Worm (Caenorhabditis elegans) whole organism, L1 larva: ENCODE measurements around the gene twk-48.
A peak's percentile ranks its signal among the peaks of the same experiment; 100 is the strongest.

Source experiments
- C04F5.9 ChIP-seq: sonication (generic microtip); optimal IDR thresholded peaks from 2 replicates; lab custom pipeline; 2016; ENCODE audit warnings: missing genetic modification characterization, missing compliant biosample characterization
- C16A3.4 ChIP-seq: fragments of 150-350 bp; optimal IDR thresholded peaks from 2 replicates; lab custom pipeline; 2014; ENCODE audit warnings: missing biosample characterization, missing genetic modification characterization
- ama-1 ChIP-seq: fragments of 150-350 bp; optimal IDR thresholded peaks from 2 replicates; lab custom pipeline; 2014
- ceh-63 ChIP-seq: fragments of 200-800 bp; sonication (Bioruptor generic); optimal IDR thresholded peaks from 2 replicates; lab custom pipeline; 2018; ENCODE audit warnings: mild to moderate bottlenecking, missing genetic modification characterization, missing compliant biosample characterization
- ces-1 ChIP-seq: fragments of 150-350 bp; optimal IDR thresholded peaks from 2 replicates; lab custom pipeline; 2014; ENCODE audit warnings: missing biosample characterization, missing genetic modification reagents, missing genetic modification characterization
- dpl-1 ChIP-seq, 3 experiments: fragments of 150-350 bp in 2 of 3; sonication (generic microtip) in 1 of 3; optimal IDR thresholded peaks; 2 replicates each; lab custom pipeline; 2014 to 2017; ENCODE audit warnings: missing biosample characterization in 3 of 3, missing genetic modification characterization in 3 of 3, missing genetic modification reagents in 3 of 3
- dsc-1 ChIP-seq: sonication (generic microtip); optimal IDR thresholded peaks from 2 replicates; lab custom pipeline; 2016; ENCODE audit warnings: mild to moderate bottlenecking, missing genetic modification characterization, missing compliant biosample characterization
- efl-1 ChIP-seq, 4 experiments: fragments of 150-350 bp; optimal IDR thresholded peaks in 3 of 4; peaks in 1 of 4; 1 replicate in 1 of 4; 2 replicates in 3 of 4; lab custom pipeline; 2014; ENCODE audit warnings: missing biosample characterization in 2 of 4, missing genetic modification characterization in 2 of 4, missing genetic modification reagents in 2 of 4
- elt-2 ChIP-seq: sonication (generic microtip); optimal IDR thresholded peaks from 2 replicates; lab custom pipeline; 2016; ENCODE audit warnings: missing genetic modification characterization, mild to moderate bottlenecking, inconsistent platforms, missing compliant biosample characterization, missing genetic modification reagents
- fkh-4 ChIP-seq: sonication (generic microtip); optimal IDR thresholded peaks from 2 replicates; lab custom pipeline; 2016; ENCODE audit warnings: missing compliant biosample characterization, missing genetic modification characterization, borderline replicate concordance
- grh-1 ChIP-seq: fragments of 200-800 bp; sonication (Bioruptor generic); IDR thresholded peaks from 2 replicates; pipeline ENCODE4 v1.3.6; 2022; ENCODE audit warnings: missing genetic modification reagents, missing genetic modification characterization, missing compliant biosample characterization
- jun-1 ChIP-seq: fragments of 150-350 bp; optimal IDR thresholded peaks from 2 replicates; lab custom pipeline; 2014; ENCODE audit warnings: missing biosample characterization, missing genetic modification reagents, missing genetic modification characterization
- lin-13 ChIP-seq: fragments of 150-350 bp; optimal IDR thresholded peaks from 2 replicates; lab custom pipeline; 2014; ENCODE audit warnings: missing biosample characterization, missing genetic modification reagents, missing genetic modification characterization
- lin-39 ChIP-seq: fragments of 150-350 bp; optimal IDR thresholded peaks from 2 replicates; lab custom pipeline; 2014; ENCODE audit warnings: missing biosample characterization, missing genetic modification reagents, missing genetic modification characterization
- mdl-1 ChIP-seq, 2 experiments: fragments of 150-350 bp; optimal IDR thresholded peaks; 2 replicates each; lab custom pipeline; 2014 to 2017; ENCODE audit warnings: missing biosample characterization in 2 of 2, missing genetic modification characterization in 2 of 2, inconsistent platforms in 1 of 2
- mef-2 ChIP-seq: fragments of 150-350 bp; optimal IDR thresholded peaks from 2 replicates; lab custom pipeline; 2014; ENCODE audit warnings: missing biosample characterization, missing genetic modification characterization
- nhr-19 ChIP-seq: fragments of 200-800 bp; sonication (Bioruptor generic); conservative IDR thresholded peaks from 2 replicates; pipeline ENCODE4 v1.3.6; 2022; ENCODE audit warnings: missing genetic modification characterization, missing compliant biosample characterization
- nhr-20 ChIP-seq: sonication (generic microtip); optimal IDR thresholded peaks from 2 replicates; lab custom pipeline; 2016; ENCODE audit warnings: mild to moderate bottlenecking, missing genetic modification characterization, missing compliant biosample characterization
- nhr-47 ChIP-seq: sonication (generic microtip); optimal IDR thresholded peaks from 2 replicates; lab custom pipeline; 2016; ENCODE audit warnings: mild to moderate bottlenecking, missing genetic modification characterization, moderate library complexity, missing compliant biosample characterization
- nhr-71 ChIP-seq: sonication (generic microtip); optimal IDR thresholded peaks from 2 replicates; lab custom pipeline; 2016; ENCODE audit warnings: mild to moderate bottlenecking, missing genetic modification characterization, moderate library complexity, missing compliant biosample characterization
- nhr-76 ChIP-seq: sonication (generic microtip); optimal IDR thresholded peaks from 2 replicates; lab custom pipeline; 2017; ENCODE audit warnings: missing biosample characterization, missing genetic modification characterization
- nhr-85 ChIP-seq: sonication (generic microtip); peaks from one replicate; lab custom pipeline; 2016; ENCODE audit warnings: missing genetic modification characterization, inconsistent platforms, missing compliant biosample characterization
- nhr-90 ChIP-seq: sonication (generic microtip); optimal IDR thresholded peaks from 2 replicates; lab custom pipeline; 2016; ENCODE audit warnings: mild to moderate bottlenecking, missing genetic modification characterization, missing compliant biosample characterization; ENCODE audit not compliant: poor library complexity
- pag-3 ChIP-seq: sonication (generic microtip); optimal IDR thresholded peaks from 2 replicates; lab custom pipeline; 2017; ENCODE audit warnings: missing genetic modification characterization, mild to moderate bottlenecking, missing compliant biosample characterization, antibody characterized with exemption, borderline replicate concordance; ENCODE audit not compliant: insufficient read depth
- pax-3 ChIP-seq: fragments of 200-800 bp; sonication (Bioruptor generic); optimal IDR thresholded peaks from 2 replicates; lab custom pipeline; 2018; ENCODE audit warnings: mild to moderate bottlenecking, missing genetic modification characterization, moderate library complexity, missing compliant biosample characterization
- snpc-4 ChIP-seq: fragments of 150-350 bp; optimal IDR thresholded peaks from 2 replicates; lab custom pipeline; 2014; ENCODE audit warnings: missing biosample characterization, missing genetic modification characterization
- sox-4 ChIP-seq: sonication (generic microtip); optimal IDR thresholded peaks from 2 replicates; lab custom pipeline; 2016; ENCODE audit warnings: missing genetic modification characterization, missing compliant biosample characterization
- unc-62 ChIP-seq: fragments of 150-350 bp; optimal IDR thresholded peaks from 2 replicates; lab custom pipeline; 2014; ENCODE audit warnings: missing biosample characterization, missing genetic modification reagents, missing genetic modification characterization
- unc-98 ChIP-seq: fragments of 200-800 bp; sonication (Bioruptor generic); IDR thresholded peaks from 2 replicates; pipeline ENCODE4 v1.3.6; 2022; ENCODE audit warnings: missing genetic modification characterization, missing compliant biosample characterization
- zag-1 ChIP-seq: fragments of 150-350 bp; optimal IDR thresholded peaks from 2 replicates; lab custom pipeline; 2014; ENCODE audit warnings: missing biosample characterization, missing genetic modification characterization
- zip-4 ChIP-seq: fragments of 200-800 bp; sonication (Bioruptor generic); optimal IDR thresholded peaks from 2 replicates; lab custom pipeline; 2018; ENCODE audit warnings: mild to moderate bottlenecking, missing genetic modification characterization, moderate library complexity, missing compliant biosample characterization
- ztf-11 ChIP-seq, 2 experiments: sonication (generic microtip); optimal IDR thresholded peaks; 2 replicates each; lab custom pipeline; 2016 to 2017; ENCODE audit warnings: missing genetic modification characterization in 2 of 2, missing biosample characterization in 1 of 2, missing compliant biosample characterization in 1 of 2
- ztf-4 ChIP-seq: fragments of 150-350 bp; optimal IDR thresholded peaks from 2 replicates; lab custom pipeline; 2014; ENCODE audit warnings: missing biosample characterization, missing genetic modification characterization

Gene twk-48

ce11 chrIII:9818763-9819162 lies 41.8 kb upstream of the twk-48 start, which contains the start of gene panl-3 (continued):
- peak; percentile 79 for TF ChIP-seq C16A3.4 (tag; lab: Kevin White, UChicago)
- TF ChIP-seq nhr-90 (tag; lab: Kevin White, UChicago), result peak; percentile 61
- TF ChIP-seq efl-1 (optimal IDR thresholded peaks at IDR 0.05; lab: Kevin White, UChicago), result peak; percentile 60 to 69
- peak; percentile 71 to 96 for TF ChIP-seq efl-1 (GFP tag; optimal IDR thresholded peaks at IDR 0.05 in 1 of 2; lab: Kevin White, UChicago)
- no peak for TF ChIP-seq nhr-76
- peak; percentile 81 for TF ChIP-seq nhr-71 (tag; lab: Kevin White, UChicago)
- TF ChIP-seq mdl-1 (tag; optimal IDR thresholded peaks at IDR 0.05; lab: Kevin White, UChicago), result peak in 1 of 2 experiments; percentile 95

DNA sequence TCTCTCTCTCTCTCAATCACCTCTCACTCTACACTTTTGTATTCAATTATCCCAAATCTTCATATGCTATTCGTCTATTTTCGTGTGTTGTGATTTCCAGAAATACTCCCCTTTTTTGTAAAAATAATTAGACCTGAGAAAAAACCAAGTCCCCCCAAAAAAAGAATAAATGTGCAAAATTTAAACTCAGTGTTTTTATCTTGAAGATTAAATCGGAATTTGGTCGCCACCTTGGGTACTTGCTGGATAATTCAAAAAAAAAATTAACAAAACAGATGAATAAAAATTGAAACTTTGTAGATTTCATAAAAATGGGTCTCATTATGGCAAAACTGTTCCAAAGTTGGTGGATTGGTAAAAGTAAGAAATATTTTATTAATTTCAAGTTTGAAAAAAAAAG lies 37.6 kb upstream of the twk-48 start, which contains the start of gene arl-5:
Gene arl-5, plus strand, starts transcription at position 301 of the 400 bp plus-strand sequence.
- TF ChIP-seq ceh-63, result no peak
- no peak for TF ChIP-seq elt-2 (tag; lab: Kevin White, UChicago)
- TF ChIP-seq dpl-1 (GFP tag; optimal IDR thresholded peaks at IDR 0.05; lab: Kevin White, UChicago), result no peak
- TF ChIP-seq pax-3 (tag; lab: Kevin White, UChicago), result no peak
- TF ChIP-seq ama-1 (lab: Kevin White, UChicago), result no peak
- TF ChIP-seq nhr-20 (tag; lab: Kevin White, UChicago), result no peak
- no peak for TF ChIP-seq nhr-90 (tag; lab: Kevin White, UChicago)
- TF ChIP-seq ztf-11 (tag; optimal IDR thresholded peaks at IDR 0.05; lab: Kevin White, UChicago), result no peak
- TF ChIP-seq nhr-71 (tag; lab: Kevin White, UChicago), result no peak
- TF ChIP-seq ces-1, result no peak
- TF ChIP-seq zip-4 (GFP tag; lab: Kevin White, UChicago), result no peak
- TF ChIP-seq mef-2 (tag; lab: Kevin White, UChicago), result no peak
- no peak for TF ChIP-seq zag-1 (tag; lab: Kevin White, UChicago)
- no peak for TF ChIP-seq sox-4
- no peak for TF ChIP-seq C04F5.9 (tag; lab: Kevin White, UChicago)
- no peak for TF ChIP-seq snpc-4 (tag; lab: Kevin White, UChicago)
- TF ChIP-seq fkh-4 (tag; lab: Kevin White, UChicago), result no peak
- TF ChIP-seq unc-62 (GFP tag; lab: Kevin White, UChicago), result no peak
- TF ChIP-seq ztf-4 (tag; lab: Kevin White, UChicago), result no peak

DNA sequence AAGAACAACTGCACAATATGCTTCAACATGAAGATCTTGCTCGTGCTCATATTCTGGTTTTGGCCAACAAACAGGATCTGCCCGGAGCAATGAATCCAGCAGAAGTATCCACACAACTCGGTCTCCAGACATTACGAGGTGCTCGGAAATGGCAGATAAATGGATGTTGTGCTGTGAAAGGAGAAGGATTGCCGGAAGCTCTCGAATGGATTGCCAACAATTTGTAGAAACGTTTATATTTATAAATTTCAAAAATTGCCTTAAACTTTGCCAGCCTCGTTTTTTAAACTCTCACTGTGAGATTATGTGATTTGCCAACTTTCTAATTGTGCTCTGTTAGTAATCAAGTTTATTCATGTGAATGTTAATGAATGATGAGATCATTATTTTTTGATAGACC lies 36.8 kb upstream of the twk-48 start:
- TF ChIP-seq unc-98, result no peak
- no peak for TF ChIP-seq elt-2 (tag; lab: Kevin White, UChicago)
- no peak for TF ChIP-seq dsc-1
- peak; percentile 51 for TF ChIP-seq nhr-85 (tag; lab: Kevin White, UChicago)

DNA sequence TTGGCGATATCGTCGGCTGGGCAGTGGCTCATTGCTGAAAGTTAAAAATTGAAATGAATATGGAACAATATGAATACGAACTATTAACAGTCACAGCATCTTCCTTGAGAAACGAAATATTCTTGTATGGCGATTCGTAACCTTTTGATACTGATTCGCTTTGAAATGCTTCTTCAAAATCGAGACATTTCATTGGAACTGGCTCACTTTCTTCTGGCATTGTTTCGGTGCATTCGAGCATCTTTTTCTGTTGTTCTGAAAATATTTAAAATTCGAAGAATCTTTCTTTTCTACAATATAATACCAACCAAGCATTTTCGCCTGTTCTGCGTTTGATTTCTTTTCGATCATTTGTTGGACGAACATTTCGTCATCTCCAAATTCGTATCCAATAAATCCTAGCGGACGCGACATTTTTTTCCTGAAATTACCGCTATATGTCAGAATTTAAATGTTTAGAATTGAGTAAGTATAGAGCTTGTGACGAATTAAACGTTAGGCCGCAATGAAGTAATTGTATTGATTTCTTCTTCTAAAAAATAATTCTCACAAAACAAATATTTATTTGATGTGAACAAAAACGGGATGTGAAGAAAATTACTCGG lies 36.1 kb upstream of the twk-48 start, which contains the start of gene lin-52:
Gene lin-52, minus strand, starts transcription at position 421 of the 605 bp plus-strand sequence.
- TF ChIP-seq nhr-20 (tag; lab: Kevin White, UChicago), result peak; percentile 31
- TF ChIP-seq nhr-85 (tag; lab: Kevin White, UChicago), result peak; percentile 81
- peak; percentile 87 for TF ChIP-seq ama-1 (lab: Kevin White, UChicago)
- TF ChIP-seq nhr-90 (tag; lab: Kevin White, UChicago), result peak; percentile 43
- no peak for TF ChIP-seq mdl-1 (tag; optimal IDR thresholded peaks at IDR 0.05; lab: Kevin White, UChicago)
- no peak for TF ChIP-seq ceh-63
- TF ChIP-seq pag-3 (tag; lab: Kevin White, UChicago), result no peak
- TF ChIP-seq grh-1 (GFP tag; lab: Robert Waterston, UW), result 0 out of 2 replicates have a peak, but pooled peaks have one; percentile 9
- TF ChIP-seq nhr-71 (tag; lab: Kevin White, UChicago), result peak; percentile 61
- TF ChIP-seq elt-2 (tag; lab: Kevin White, UChicago), result peak; percentile 11
- peak; percentile 8 for TF ChIP-seq lin-13 (GFP tag; lab: Kevin White, UChicago)
- no peak for TF ChIP-seq C04F5.9 (tag; lab: Kevin White, UChicago)
- no peak for TF ChIP-seq zag-1 (tag; lab: Kevin White, UChicago)
- TF ChIP-seq zip-4 (GFP tag; lab: Kevin White, UChicago), result no peak
- TF ChIP-seq lin-39 (tag; lab: Kevin White, UChicago), result no peak
- 0 out of 2 replicates have a peak, but pooled peaks have one; percentile 4 for TF ChIP-seq nhr-19
- TF ChIP-seq nhr-47, result peak; percentile 38
- TF ChIP-seq ztf-11 (tag; optimal IDR thresholded peaks at IDR 0.05; lab: Kevin White, UChicago), result no peak
- no peak for TF ChIP-seq jun-1 (tag; lab: Kevin White, UChicago)
- no peak for TF ChIP-seq efl-1 (optimal IDR thresholded peaks at IDR 0.05; lab: Kevin White, UChicago)
- TF ChIP-seq efl-1 (GFP tag; optimal IDR thresholded peaks at IDR 0.05 in 1 of 2; lab: Kevin White, UChicago), result no peak
- TF ChIP-seq, all 84 proteins: peak for 10
